Worm (Caenorhabditis elegans): ENCODE measurements around the gene T04A8.8.

ce11 chrIII:4734056-4734455 lies 40.3 kb downstream of the T04A8.8 start, which contains the start of gene F17C8.9:
- TF ChIP-seq ama-1 (optimal IDR thresholded peaks at IDR 0.05) (no peak), ama-1 (GFP tag; optimal IDR thresholded peaks at IDR 0.05) (no peak), B0336.3 (GFP tag; IDR thresholded peaks at IDR 0.05) (no peak)

Measured in whole organism, young adult.